Fruit fly (Drosophila melanogaster) whole organism, pupa: ENCODE results near the gene SmydA-2.
A peak's percentile ranks its signal among the peaks of the same experiment; 100 is the strongest.

Experiments used
- CG10348 ChIP-seq: fragments of 200-800 bp; sonication (Bioruptor generic); IDR thresholded peaks from 2 replicates; pipeline ENCODE4 v1.3.6; 2022; ENCODE audit warnings: missing biosample characterization, missing genetic modification characterization
- CG12605 ChIP-seq: fragments of 200-800 bp; sonication (Bioruptor generic); IDR thresholded peaks from 2 replicates; pipeline ENCODE4 v1.3.6; 2022; ENCODE audit warnings: missing biosample characterization, missing genetic modification characterization
- CG13204 ChIP-seq: fragments of 200-800 bp; sonication (Bioruptor generic); optimal IDR thresholded peaks from 2 replicates; lab custom pipeline; 2018; ENCODE audit warnings: missing biosample characterization, mild to moderate bottlenecking, missing genetic modification characterization, moderate library complexity
- CG14655 ChIP-seq: fragments of 200-800 bp; sonication (Bioruptor generic); optimal IDR thresholded peaks from 3 replicates; lab custom pipeline; 2017; ENCODE audit warnings: mild to moderate bottlenecking, missing biosample characterization, missing genetic modification reagents, missing genetic modification characterization
- CG15710 ChIP-seq: fragments of 200-800 bp; sonication (Bioruptor generic); optimal IDR thresholded peaks from 2 replicates; lab custom pipeline; 2018; ENCODE audit warnings: missing biosample characterization, mild to moderate bottlenecking, missing genetic modification characterization, moderate library complexity
- CG17806 ChIP-seq: fragments of 200-800 bp; sonication (Bioruptor generic); optimal IDR thresholded peaks from 2 replicates; lab custom pipeline; 2018; ENCODE audit warnings: missing biosample characterization, mild to moderate bottlenecking, missing genetic modification characterization, moderate library complexity
- CG32121 ChIP-seq: fragments of 200-800 bp; sonication (Bioruptor generic); IDR thresholded peaks from 2 replicates; pipeline ENCODE4 v1.3.6; 2022; ENCODE audit warnings: missing biosample characterization, missing genetic modification characterization
- CG34367 ChIP-seq: fragments of 200-800 bp; sonication (Bioruptor generic); optimal IDR thresholded peaks from 2 replicates; lab custom pipeline; 2018; ENCODE audit warnings: missing biosample characterization, mild to moderate bottlenecking, missing genetic modification characterization
- CG4496 ChIP-seq: fragments of 200-800 bp; sonication (Bioruptor generic); IDR thresholded peaks from 3 replicates; pipeline ENCODE4 v1.3.6; 2022; ENCODE audit warnings: missing biosample characterization, missing genetic modification characterization
- CG8159 ChIP-seq: fragments of 200-800 bp; sonication (Bioruptor generic); optimal IDR thresholded peaks from 3 replicates; lab custom pipeline; 2018; ENCODE audit warnings: missing biosample characterization, mild to moderate bottlenecking, missing genetic modification characterization, moderate library complexity
- CG8301 ChIP-seq: fragments of 200-800 bp; sonication (Bioruptor generic); optimal IDR thresholded peaks from 2 replicates; lab custom pipeline; 2018; ENCODE audit warnings: missing biosample characterization, mild to moderate bottlenecking, missing genetic modification characterization
- CG9948 ChIP-seq: fragments of 200-800 bp; sonication (Bioruptor generic); optimal IDR thresholded peaks from 2 replicates; lab custom pipeline; 2018; ENCODE audit warnings: missing biosample characterization, mild to moderate bottlenecking, missing genetic modification characterization, moderate library complexity
- D1 ChIP-seq: fragments of 200-800 bp; sonication (Bioruptor generic); optimal IDR thresholded peaks from 2 replicates; lab custom pipeline; 2018; ENCODE audit warnings: missing biosample characterization, mild to moderate bottlenecking, missing genetic modification characterization, moderate library complexity
- EcR ChIP-seq: fragments of 200-800 bp; sonication (Bioruptor generic); optimal IDR thresholded peaks from 3 replicates; lab custom pipeline; 2019; ENCODE audit warnings: missing biosample characterization, missing genetic modification characterization, mild to moderate bottlenecking, moderate library complexity, missing genetic modification reagents
- Ets98B ChIP-seq: fragments of 200-800 bp; sonication (Bioruptor generic); IDR thresholded peaks from 2 replicates; pipeline ENCODE4 v1.3.6; 2022; ENCODE audit warnings: missing biosample characterization, missing genetic modification characterization
- Pif1A ChIP-seq: fragments of 200-800 bp; sonication (Bioruptor generic); optimal IDR thresholded peaks from 3 replicates; lab custom pipeline; 2016; ENCODE audit warnings: missing biosample characterization, missing genetic modification characterization
- Pif1B ChIP-seq: fragments of 200-800 bp; sonication (Bioruptor generic); optimal IDR thresholded peaks from 3 replicates; lab custom pipeline; 2016; ENCODE audit warnings: missing biosample characterization, missing genetic modification characterization
- Snoo ChIP-seq: fragments of 200-800 bp; sonication (Bioruptor generic); optimal IDR thresholded peaks from 3 replicates; lab custom pipeline; 2017; ENCODE audit warnings: missing biosample characterization, mild to moderate bottlenecking, missing genetic modification characterization, inconsistent platforms
- fd96Ca ChIP-seq: fragments of 200-800 bp; sonication (Bioruptor generic); IDR thresholded peaks from 3 replicates; pipeline ENCODE4 v1.3.6; 2022; ENCODE audit warnings: missing biosample characterization, missing genetic modification characterization
- gl ChIP-seq: fragments of 200-800 bp; sonication (Bioruptor generic); optimal IDR thresholded peaks from 2 replicates; lab custom pipeline; 2018; ENCODE audit warnings: missing biosample characterization, mild to moderate bottlenecking, missing genetic modification characterization
- rn ChIP-seq: fragments of 200-800 bp; sonication (Bioruptor generic); IDR thresholded peaks from 2 replicates; pipeline ENCODE4 v1.3.6; 2022; ENCODE audit warnings: missing biosample characterization, missing genetic modification characterization

The SmydA-2 gene

DNA sequence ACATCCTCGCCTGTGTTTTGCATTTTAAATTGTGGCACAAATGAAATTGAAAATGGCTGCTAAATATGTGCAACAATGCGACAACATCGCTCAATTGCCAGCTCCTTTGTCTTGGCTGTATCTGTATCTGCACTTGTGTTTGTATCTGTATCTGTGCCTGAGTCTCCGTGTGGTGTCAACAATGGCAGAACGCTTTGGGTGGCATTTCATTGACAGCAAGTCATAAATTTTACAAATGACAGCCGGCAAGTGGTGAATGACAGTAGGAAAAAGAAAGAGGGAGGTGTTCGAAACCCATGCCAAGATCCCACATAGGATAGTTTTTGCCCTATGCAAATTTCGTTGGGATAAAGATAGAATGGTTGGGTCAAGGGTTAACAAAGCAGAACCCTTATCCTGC lies 28.8 kb upstream of the SmydA-2 start:
- TF ChIP-seq gl (tag; lab: Kevin White, UChicago): no peak
- TF ChIP-seq CG13204 (GFP tag; lab: Kevin White, UChicago): no peak
- no peak for TF ChIP-seq CG15710 (tag; lab: Kevin White, UChicago)
- TF ChIP-seq rn (GFP tag; lab: Robert Waterston, UW): no peak
- TF ChIP-seq CG14655 (GFP tag; lab: Kevin White, UChicago): no peak

DNA sequence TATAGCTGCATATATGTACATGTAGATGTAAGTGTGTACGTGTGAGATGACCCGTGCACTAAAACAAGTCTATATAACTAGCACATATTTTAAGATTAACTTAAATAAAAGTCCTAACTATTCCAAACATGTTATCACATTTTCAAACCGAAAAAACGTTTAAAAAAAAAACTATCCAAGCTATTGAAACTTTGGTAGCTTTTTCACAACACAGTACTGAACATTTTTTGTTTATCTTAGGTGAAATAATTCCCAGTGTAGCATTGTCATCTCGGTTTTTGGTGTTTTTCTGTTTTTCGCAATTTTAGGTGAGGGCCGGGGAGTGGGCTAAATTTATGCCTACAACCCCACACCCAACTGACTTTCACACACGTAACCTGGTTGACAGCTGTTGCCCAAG lies 24.1 kb upstream of the SmydA-2 start:
- TF ChIP-seq Ets98B (GFP tag; lab: Robert Waterston, UW) (no peak), rn (GFP tag; lab: Robert Waterston, UW) (no peak), Pif1B (GFP tag; lab: Kevin White, UChicago) (no peak), CG8159 (tag; lab: Kevin White, UChicago) (no peak), EcR (GFP tag; lab: Kevin White, UChicago) (no peak), CG13204 (GFP tag; lab: Kevin White, UChicago) (no peak), D1 (tag; lab: Kevin White, UChicago) (no peak), CG32121 (GFP tag; lab: Robert Waterston, UW) (no peak), CG8301 (tag; lab: Kevin White, UChicago) (no peak), fd96Ca (GFP tag; lab: Robert Waterston, UW) (no peak)

DNA sequence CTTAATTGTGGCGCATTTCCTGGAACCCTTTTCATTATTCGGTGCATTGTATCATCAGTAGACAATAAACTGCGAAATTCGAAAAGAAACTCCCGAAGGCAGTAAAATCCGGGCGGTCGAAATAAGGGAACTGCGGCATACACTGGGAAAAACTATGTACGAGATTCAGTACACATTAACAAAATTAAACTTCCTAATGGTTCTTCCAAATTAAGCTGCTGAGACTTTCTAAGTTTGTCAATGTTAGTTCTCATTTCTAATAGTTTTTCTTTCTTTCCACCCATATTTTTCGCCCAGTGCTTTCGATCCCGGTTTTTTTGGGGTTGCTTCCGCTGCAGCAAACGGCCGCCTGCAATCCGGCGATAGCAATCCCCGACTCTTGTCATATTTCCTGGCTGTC lies 21.7 kb upstream of the SmydA-2 start:
- TF ChIP-seq CG12605 (GFP tag; lab: Robert Waterston, UW) (0 out of 2 replicates have a peak, but pooled peaks have one; percentile 15), CG34367 (tag; lab: Kevin White, UChicago) (no peak), Pif1A (GFP tag; lab: Kevin White, UChicago) (peak; percentile 59), CG17806 (peak; percentile 50), CG4496 (peak; percentile 56; the same call in 1 of the 3 replicates), rn (GFP tag; lab: Robert Waterston, UW) (no peak), CG14655 (GFP tag; lab: Kevin White, UChicago) (peak; percentile 23), CG10348 (no peak), CG9948 (peak; percentile 51), CG8159 (tag; lab: Kevin White, UChicago) (no peak), Snoo (peak; percentile 59), CG8301 (tag; lab: Kevin White, UChicago) (peak; percentile 15), Ets98B (GFP tag; lab: Robert Waterston, UW) (no peak), EcR (GFP tag; lab: Kevin White, UChicago) (no peak), CG15710 (tag; lab: Kevin White, UChicago) (peak; percentile 48), fd96Ca (GFP tag; lab: Robert Waterston, UW) (0 out of 3 replicates have a peak, but pooled peaks have one; percentile 19), CG13204 (GFP tag; lab: Kevin White, UChicago) (no peak), gl (tag; lab: Kevin White, UChicago) (no peak), Pif1B (GFP tag; lab: Kevin White, UChicago) (peak; percentile 7)

DNA sequence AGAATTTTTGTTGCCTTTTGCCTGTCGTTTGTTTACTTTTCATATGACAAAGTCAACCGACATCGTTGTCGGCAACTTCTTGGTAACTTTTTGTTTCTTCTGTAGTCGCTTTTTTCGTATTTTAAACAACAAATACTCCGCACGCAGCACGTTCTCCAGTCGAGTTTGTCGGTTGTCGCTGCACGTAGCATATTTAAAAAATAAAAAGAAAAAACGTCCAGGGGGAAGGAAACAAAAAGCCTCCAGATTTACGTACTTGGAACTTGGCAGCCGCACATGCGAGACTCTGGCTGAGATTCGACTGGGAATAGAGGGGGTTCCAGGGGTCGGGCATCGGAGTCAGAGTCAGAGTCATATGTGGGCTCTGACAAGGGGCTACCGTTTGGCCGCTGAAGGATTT lies 18.6 kb upstream of the SmydA-2 start:
- TF ChIP-seq CG13204 (GFP tag; lab: Kevin White, UChicago) (peak; percentile 58), CG14655 (GFP tag; lab: Kevin White, UChicago) (no peak), CG12605 (GFP tag; lab: Robert Waterston, UW) (0 out of 2 replicates have a peak, but pooled peaks have one; percentile 27), Snoo (no peak), Pif1B (GFP tag; lab: Kevin White, UChicago) (peak; percentile 27), EcR (GFP tag; lab: Kevin White, UChicago) (peak; percentile 37)

DNA sequence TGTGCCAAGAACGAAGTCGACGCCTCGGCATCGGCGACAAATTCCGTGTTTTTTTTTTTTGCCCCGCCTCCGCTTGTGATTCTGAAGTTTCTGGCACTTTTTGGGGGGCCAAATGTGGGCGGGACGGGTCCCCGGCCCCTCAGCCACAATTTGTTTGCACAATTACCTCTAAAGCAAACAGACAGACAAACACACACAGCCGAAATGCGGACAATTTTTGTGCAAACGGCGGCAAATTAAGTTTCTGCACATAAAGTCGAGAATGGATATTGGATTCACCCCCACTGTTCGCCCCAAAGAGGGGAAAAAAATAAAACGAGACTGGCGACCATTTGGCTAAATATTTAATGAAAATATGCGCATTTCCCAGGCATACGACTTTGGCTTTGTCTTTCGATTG lies 17.4 kb upstream of the SmydA-2 start:
- TF ChIP-seq Snoo: no peak
- TF ChIP-seq CG13204 (GFP tag; lab: Kevin White, UChicago): no peak
- no peak for TF ChIP-seq CG9948
- TF ChIP-seq fd96Ca (GFP tag; lab: Robert Waterston, UW): 0 out of 3 replicates have a peak, but pooled peaks have one; percentile 21
- no peak for TF ChIP-seq CG17806
- TF ChIP-seq CG32121 (GFP tag; lab: Robert Waterston, UW): 0 out of 2 replicates have a peak, but pooled peaks have one; percentile 34
- no peak for TF ChIP-seq CG12605 (GFP tag; lab: Robert Waterston, UW)
- TF ChIP-seq EcR (GFP tag; lab: Kevin White, UChicago): no peak
- no peak for TF ChIP-seq Pif1A (GFP tag; lab: Kevin White, UChicago)
- no peak for TF ChIP-seq D1 (tag; lab: Kevin White, UChicago)
- peak; percentile 34; the same call in 2 of the 3 replicates for TF ChIP-seq CG4496
- no peak for TF ChIP-seq CG10348
- no peak for TF ChIP-seq Pif1B (GFP tag; lab: Kevin White, UChicago)
- TF ChIP-seq gl (tag; lab: Kevin White, UChicago): no peak

DNA sequence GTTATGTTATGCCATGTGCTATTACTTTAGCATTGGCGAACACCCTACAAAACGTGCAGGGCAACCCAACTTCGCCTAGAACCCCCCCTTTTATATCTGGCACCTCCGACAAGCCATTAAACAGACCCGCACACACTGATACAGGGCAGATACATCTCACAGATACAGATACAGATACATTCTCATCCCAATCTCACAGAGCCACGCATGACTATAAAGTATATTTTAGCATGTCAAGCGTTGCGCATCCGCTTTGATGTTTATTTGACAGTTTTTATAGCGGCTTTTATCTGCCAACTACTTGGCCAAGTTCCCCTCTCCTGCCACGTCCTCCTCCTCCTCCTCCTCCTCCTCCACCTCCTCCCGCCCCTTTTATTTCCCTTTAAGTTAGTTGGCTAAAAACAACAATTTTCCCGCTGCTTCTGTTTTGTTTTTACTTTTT lies 16.3 kb upstream of the SmydA-2 start:
- TF ChIP-seq Ets98B (GFP tag; lab: Robert Waterston, UW) (no peak), CG4496 (0 out of 3 replicates have a peak, but pooled peaks have one; percentile 19), CG32121 (GFP tag; lab: Robert Waterston, UW) (peak; percentile 49)

DNA sequence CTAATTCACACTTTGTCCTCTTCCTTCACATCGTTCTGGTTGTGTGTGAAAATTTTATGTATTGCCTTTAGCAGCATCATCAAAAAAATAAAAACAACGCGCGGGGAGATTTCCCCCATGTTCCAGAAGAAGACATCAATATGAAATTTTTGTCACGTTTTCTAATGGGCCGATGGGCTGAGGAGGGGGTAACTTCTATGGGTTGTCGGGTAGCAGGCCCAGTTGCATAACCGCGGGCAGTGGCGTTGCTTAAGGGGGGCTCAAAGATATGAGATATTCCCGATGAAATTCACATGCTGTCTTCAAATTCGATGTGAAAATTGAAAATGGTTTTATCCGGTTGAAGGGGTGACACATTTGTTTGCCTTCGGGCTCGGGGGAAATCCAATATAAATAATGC lies 15.4 kb upstream of the SmydA-2 start:
- no peak for TF ChIP-seq EcR (GFP tag; lab: Kevin White, UChicago)
- no peak for TF ChIP-seq CG9948
- TF ChIP-seq CG8301 (tag; lab: Kevin White, UChicago): no peak
- no peak for TF ChIP-seq CG4496
- TF ChIP-seq CG14655 (GFP tag; lab: Kevin White, UChicago): no peak
- no peak for TF ChIP-seq gl (tag; lab: Kevin White, UChicago)
